Worm (Caenorhabditis elegans): Measurements from ENCODE around the gene nhr-96.

DNA sequence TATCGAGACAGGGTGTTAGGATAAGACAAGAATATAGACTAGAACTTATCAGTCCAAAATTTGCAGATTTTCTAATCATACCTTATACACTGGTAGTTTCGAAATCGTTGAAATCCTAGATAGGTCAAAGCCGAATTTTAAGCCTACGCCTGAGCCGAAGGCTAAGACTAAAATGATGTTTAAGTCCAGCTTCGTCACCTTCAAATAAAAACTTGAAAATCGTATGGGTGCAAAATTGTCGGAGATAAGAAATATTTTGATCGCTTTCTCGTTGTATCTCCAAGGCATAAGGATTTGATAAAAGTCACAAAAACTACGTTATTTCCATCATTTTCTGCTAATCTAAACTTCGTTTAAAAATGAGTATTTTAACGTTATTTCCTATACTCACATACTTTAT is 27.4 kb downstream of the nhr-96 start, which contains the start of gene F41B5.12:
- TF ChIP-seq nhr-23 (tag; optimal IDR thresholded peaks at IDR 0.05) (no peak), lin-39 (tag; optimal IDR thresholded peaks at IDR 0.05) (no peak), nhr-77 (tag; optimal IDR thresholded peaks at IDR 0.05) (no peak), peb-1 (tag; optimal IDR thresholded peaks at IDR 0.05) (no peak), lin-11 (tag; optimal IDR thresholded peaks at IDR 0.05) (no peak), unc-62 (GFP tag; optimal IDR thresholded peaks at IDR 0.05) (no peak), unc-55 (GFP tag; optimal IDR thresholded peaks at IDR 0.05) (no peak), nhr-11 (tag; optimal IDR thresholded peaks at IDR 0.05) (no peak), ztf-11 (tag; optimal IDR thresholded peaks at IDR 0.05) (no peak), nhr-237 (tag; optimal IDR thresholded peaks at IDR 0.05) (no peak), fos-1 (tag; optimal IDR thresholded peaks at IDR 0.05) (no peak), ztf-4 (tag; optimal IDR thresholded peaks at IDR 0.05) (no peak), ama-1 (optimal IDR thresholded peaks at IDR 0.05) (no peak), ceh-82 (tag; optimal IDR thresholded peaks at IDR 0.05) (no peak)
